Worm (Caenorhabditis elegans): ENCODE data around the gene F25H9.6.
"Not testable (repeated sequence)": the region's sequence is repeated elsewhere in the genome, so short reads cannot be mapped to it uniquely, and the experiment has no call there.

- TF ChIP-seq nhr-11 (tag; optimal IDR thresholded peaks at IDR 0.05); nhr-28 (tag; optimal IDR thresholded peaks at IDR 0.05); ces-1 (GFP tag; optimal IDR thresholded peaks at IDR 0.05); zag-1 (tag; optimal IDR thresholded peaks at IDR 0.05); ceh-28 (tag; optimal IDR thresholded peaks at IDR 0.05); daf-8 (GFP tag; IDR thresholded peaks at IDR 0.05); nhr-77 (tag; optimal IDR thresholded peaks at IDR 0.05); lsy-2 (tag; optimal IDR thresholded peaks at IDR 0.05); T26A8.4 (GFP tag; IDR thresholded peaks at IDR 0.05); ama-1 (optimal IDR thresholded peaks at IDR 0.05); lin-1 (GFP tag; IDR thresholded peaks at IDR 0.05); fkh-10 (GFP tag; optimal IDR thresholded peaks at IDR 0.05): not testable (repeated sequence)
Measured at ce11 chrV:13507078-13507477, 38.9 kb upstream of the F25H9.6 start.
